Worm (Caenorhabditis elegans): Measurements from ENCODE around the gene pfut-1.

- TF ChIP-seq ztf-7 (tag; optimal IDR thresholded peaks at IDR 0.05) (no peak), nhr-25 (tag; optimal IDR thresholded peaks at IDR 0.05; ENCODE audit: borderline replicate concordance, insufficient read depth) (no peak), lin-15B (tag; optimal IDR thresholded peaks at IDR 0.05) (no peak), arid-1 (GFP tag; conservative IDR thresholded peaks at IDR 0.05) (no peak), gei-8 (GFP tag; optimal IDR thresholded peaks at IDR 0.05) (no peak), daf-8 (GFP tag; IDR thresholded peaks at IDR 0.05) (no peak), daf-19 (GFP tag; conservative IDR thresholded peaks at IDR 0.05) (no peak), nhr-237 (tag; optimal IDR thresholded peaks at IDR 0.05) (no peak), lsy-2 (tag; optimal IDR thresholded peaks at IDR 0.05) (no peak)
Measured at ce11 chrX:3216698-3217097, 51.1 kb downstream of the pfut-1 start.

Measured in whole organism, L4 larva.